Worm (Caenorhabditis elegans) whole organism, young adult: ENCODE measurements around the gene sshk-1.

Experiments
- ama-1 ChIP-seq, 3 experiments: fragments of 150-350 bp in 1 of 3; sonication (generic microtip) in 2 of 3; optimal IDR thresholded peaks; 2 replicates each; lab custom pipeline; 2014 to 2018; ENCODE audit warnings: missing biosample characterization in 2 of 3, missing genetic modification characterization in 2 of 3, missing genetic modification reagents in 2 of 3
- pbrm-1 ChIP-seq: fragments of 200-800 bp; sonication (Bioruptor generic); IDR thresholded peaks from 2 replicates; pipeline ENCODE4 v1.3.6; 2022; ENCODE audit warnings: missing genetic modification reagents, missing genetic modification characterization, missing compliant biosample characterization
- unc-130 ChIP-seq: sonication (generic microtip); optimal IDR thresholded peaks from 2 replicates; lab custom pipeline; 2016; ENCODE audit warnings: missing genetic modification reagents, missing genetic modification characterization, missing compliant biosample characterization
- ztf-26 ChIP-seq: sonication (generic microtip); optimal IDR thresholded peaks from 2 replicates; lab custom pipeline; 2017; ENCODE audit warnings: missing genetic modification characterization, missing compliant biosample characterization

- TF ChIP-seq ama-1 (optimal IDR thresholded peaks at IDR 0.05; lab: Kevin White, UChicago), result no peak
- TF ChIP-seq ama-1 (GFP tag; optimal IDR thresholded peaks at IDR 0.05; lab: Kevin White, UChicago), result no peak
- no peak for TF ChIP-seq pbrm-1 (GFP tag; lab: Robert Waterston, UW)
- no peak for TF ChIP-seq unc-130
- no peak for TF ChIP-seq ztf-26
These were observed at the start of gene sshk-1 for ce11 chrV:20815842-20816241.
